Worm (Caenorhabditis elegans): ENCODE data around the gene T26A5.2.

ce11 chrIII:6459820-6460219, 7.3 kb upstream of the T26A5.2 start, which contains the start of gene algn-1:
- no peak for TF ChIP-seq dao-5 (tag; optimal IDR thresholded peaks at IDR 0.05)
- no peak for TF ChIP-seq him-1 (tag; optimal IDR thresholded peaks at IDR 0.05)
- TF ChIP-seq W03F9.2 (tag; optimal IDR thresholded peaks at IDR 0.05): no peak
